Worm (Caenorhabditis elegans) whole organism, L3 larva: ENCODE data around the gene srm-2.

Experiments
- ZK546.5 ChIP-seq: sonication (generic microtip); optimal IDR thresholded peaks from 2 replicates; lab custom pipeline; 2017; ENCODE audit warnings: missing biosample characterization, missing genetic modification characterization
- aly-2 ChIP-seq: fragments of 150-350 bp; optimal IDR thresholded peaks from 2 replicates; lab custom pipeline; 2014; ENCODE audit warnings: missing biosample characterization, missing genetic modification characterization
- ama-1 ChIP-seq: fragments of 150-350 bp; optimal IDR thresholded peaks from 2 replicates; lab custom pipeline; 2018
- ceh-16 ChIP-seq: sonication (generic microtip); optimal IDR thresholded peaks from 2 replicates; lab custom pipeline; 2017; ENCODE audit warnings: missing biosample characterization, missing genetic modification characterization
- ceh-28 ChIP-seq: fragments of 150-350 bp; optimal IDR thresholded peaks from 2 replicates; lab custom pipeline; 2014; ENCODE audit warnings: missing biosample characterization, missing genetic modification reagents, missing genetic modification characterization
- ceh-82 ChIP-seq: fragments of 150-350 bp; optimal IDR thresholded peaks from 2 replicates; lab custom pipeline; 2014; ENCODE audit warnings: missing biosample characterization, missing genetic modification characterization
- ceh-9 ChIP-seq: sonication (generic microtip); optimal IDR thresholded peaks from 2 replicates; lab custom pipeline; 2018; ENCODE audit warnings: missing biosample characterization, missing genetic modification characterization
- egl-27 ChIP-seq: sonication (generic microtip); optimal IDR thresholded peaks from 4 replicates; lab custom pipeline; 2017; ENCODE audit warnings: missing biosample characterization, missing genetic modification reagents, missing genetic modification characterization
- elt-1 ChIP-seq: fragments of 150-350 bp; optimal IDR thresholded peaks from 2 replicates; lab custom pipeline; 2014; ENCODE audit warnings: missing biosample characterization, missing genetic modification characterization
- elt-2 ChIP-seq: sonication (generic microtip); optimal IDR thresholded peaks from 2 replicates; lab custom pipeline; 2016; ENCODE audit warnings: missing genetic modification reagents, mild to moderate bottlenecking, missing genetic modification characterization, missing compliant biosample characterization
- elt-3 ChIP-seq, 3 experiments: fragments of 150-350 bp in 1 of 3; sonication (generic microtip) in 2 of 3; optimal IDR thresholded peaks; 2 replicates in 2 of 3; 4 replicates in 1 of 3; lab custom pipeline; 2014 to 2017; ENCODE audit warnings: missing biosample characterization in 3 of 3, missing genetic modification characterization in 3 of 3
- eor-1 ChIP-seq, 2 experiments: fragments of 150-350 bp; optimal IDR thresholded peaks; 2 replicates each; lab custom pipeline; 2014 to 2018; ENCODE audit warnings: missing biosample characterization in 2 of 2, missing genetic modification characterization in 2 of 2
- fkh-10 ChIP-seq: sonication (generic microtip); optimal IDR thresholded peaks from 2 replicates; lab custom pipeline; 2017; ENCODE audit warnings: missing biosample characterization, missing genetic modification reagents, missing genetic modification characterization
- fkh-2 ChIP-seq: fragments of 150-350 bp; optimal IDR thresholded peaks from 2 replicates; lab custom pipeline; 2014; ENCODE audit warnings: missing biosample characterization, missing genetic modification reagents, missing genetic modification characterization
- fos-1 ChIP-seq: fragments of 150-350 bp; optimal IDR thresholded peaks from 2 replicates; lab custom pipeline; 2014; ENCODE audit warnings: missing biosample characterization, missing genetic modification characterization
- lin-15B ChIP-seq: fragments of 150-350 bp; optimal IDR thresholded peaks from 2 replicates; lab custom pipeline; 2014; ENCODE audit warnings: missing biosample characterization, missing genetic modification characterization
- nfya-1 ChIP-seq: sonication (generic microtip); optimal IDR thresholded peaks from 2 replicates; lab custom pipeline; 2017; ENCODE audit warnings: missing genetic modification characterization, mild to moderate bottlenecking, missing compliant biosample characterization, antibody characterized with exemption, moderate library complexity; ENCODE audit not compliant: insufficient read depth
- nhr-11 ChIP-seq: fragments of 150-350 bp; optimal IDR thresholded peaks from 2 replicates; lab custom pipeline; 2014; ENCODE audit warnings: missing biosample characterization, missing genetic modification characterization
- nhr-12 ChIP-seq: fragments of 150-350 bp; optimal IDR thresholded peaks from 2 replicates; lab custom pipeline; 2014; ENCODE audit warnings: missing biosample characterization, missing genetic modification characterization
- nhr-23 ChIP-seq: fragments of 150-350 bp; optimal IDR thresholded peaks from 2 replicates; lab custom pipeline; 2014; ENCODE audit warnings: missing biosample characterization, missing genetic modification reagents, missing genetic modification characterization
- nhr-237 ChIP-seq: fragments of 150-350 bp; optimal IDR thresholded peaks from 2 replicates; lab custom pipeline; 2014; ENCODE audit warnings: missing biosample characterization, missing genetic modification characterization
- nhr-25 ChIP-seq: sonication (generic microtip); optimal IDR thresholded peaks from 2 replicates; lab custom pipeline; 2017; ENCODE audit warnings: missing biosample characterization, missing genetic modification characterization
- nhr-43 ChIP-seq: sonication (generic microtip); optimal IDR thresholded peaks from 2 replicates; lab custom pipeline; 2016; ENCODE audit warnings: mild to moderate bottlenecking, missing genetic modification characterization, missing compliant biosample characterization; ENCODE audit not compliant: poor library complexity, severe bottlenecking
- nhr-67 ChIP-seq: fragments of 150-350 bp; optimal IDR thresholded peaks from 2 replicates; lab custom pipeline; 2014; ENCODE audit warnings: missing biosample characterization, missing genetic modification characterization
- nhr-77 ChIP-seq: fragments of 150-350 bp; optimal IDR thresholded peaks from 2 replicates; lab custom pipeline; 2014; ENCODE audit warnings: missing biosample characterization, missing genetic modification characterization
- pha-4 ChIP-seq: fragments of 150-350 bp; optimal IDR thresholded peaks from 2 replicates; lab custom pipeline; 2014; ENCODE audit warnings: missing biosample characterization, missing genetic modification reagents, missing genetic modification characterization
- sea-2 ChIP-seq: fragments of 150-350 bp; sonication (generic microtip); optimal IDR thresholded peaks from 4 replicates; lab custom pipeline; 2014; ENCODE audit warnings: missing biosample characterization, missing genetic modification reagents, missing genetic modification characterization
- skn-1 ChIP-seq: fragments of 150-350 bp; optimal IDR thresholded peaks from 2 replicates; lab custom pipeline; 2014; ENCODE audit warnings: missing biosample characterization, missing genetic modification characterization
- snpc-4 ChIP-seq: fragments of 150-350 bp; optimal IDR thresholded peaks from 2 replicates; lab custom pipeline; 2014; ENCODE audit warnings: missing biosample characterization, missing genetic modification characterization
- tbx-2 ChIP-seq: sonication (generic microtip); optimal IDR thresholded peaks from 2 replicates; lab custom pipeline; 2016; ENCODE audit warnings: mild to moderate bottlenecking, missing genetic modification characterization, missing compliant biosample characterization
- unc-39 ChIP-seq: sonication (generic microtip); optimal IDR thresholded peaks from 4 replicates; lab custom pipeline; 2017; ENCODE audit warnings: missing biosample characterization, missing genetic modification characterization
- zag-1 ChIP-seq: fragments of 150-350 bp; optimal IDR thresholded peaks from 2 replicates; lab custom pipeline; 2014; ENCODE audit warnings: missing biosample characterization, missing genetic modification characterization
- ztf-4 ChIP-seq: fragments of 150-350 bp; optimal IDR thresholded peaks from 2 replicates; lab custom pipeline; 2014; ENCODE audit warnings: missing biosample characterization, missing genetic modification characterization

The srm-2 gene

DNA sequence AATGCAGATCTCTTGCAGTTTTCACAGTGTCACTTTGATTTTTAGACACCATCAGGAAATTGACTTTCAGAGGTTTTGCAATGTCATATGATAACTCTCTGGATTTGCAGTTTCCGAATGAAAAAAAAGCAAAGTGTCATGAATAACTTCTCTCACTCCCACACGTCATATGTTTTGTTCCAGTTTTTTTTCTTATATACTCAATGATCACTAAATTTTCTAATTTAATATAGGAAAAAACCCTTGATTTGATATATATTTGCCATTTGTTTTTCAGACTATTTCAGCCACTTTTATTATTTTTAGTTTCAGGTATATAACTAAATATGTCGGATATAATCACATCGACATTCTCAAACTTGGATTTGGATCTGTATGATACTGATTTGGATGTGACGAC is 29.0 kb downstream of the srm-2 start, which contains the start of gene C09B9.1:
Gene C09B9.1 (plus strand): TSS at position 301 of the 400 bp plus-strand sequence.
- TF ChIP-seq unc-39 (tag; lab: Kevin White, UChicago): no peak
- TF ChIP-seq tbx-2 (tag; lab: Kevin White, UChicago): no peak
- no peak for TF ChIP-seq elt-2 (tag; lab: Kevin White, UChicago)
- no peak for TF ChIP-seq nfya-1 (tag; lab: Kevin White, UChicago)
- TF ChIP-seq elt-3 (tag; optimal IDR thresholded peaks at IDR 0.05; lab: Kevin White, UChicago): no peak
- TF ChIP-seq ZK546.5 (tag; lab: Kevin White, UChicago): no peak
- no peak for TF ChIP-seq eor-1 (tag; optimal IDR thresholded peaks at IDR 0.05; lab: Kevin White, UChicago)
- no peak for TF ChIP-seq pha-4 (tag; lab: Kevin White, UChicago)
- TF ChIP-seq nhr-67: no peak
- TF ChIP-seq sea-2 (GFP tag; lab: Kevin White, UChicago): no peak
- no peak for TF ChIP-seq nhr-237 (tag; lab: Kevin White, UChicago)
- TF ChIP-seq nhr-25 (tag; lab: Kevin White, UChicago): no peak
- TF ChIP-seq snpc-4 (tag; lab: Kevin White, UChicago): no peak
- no peak for TF ChIP-seq ama-1 (lab: Kevin White, UChicago)
- TF ChIP-seq, all 47 proteins: peak for 0

DNA sequence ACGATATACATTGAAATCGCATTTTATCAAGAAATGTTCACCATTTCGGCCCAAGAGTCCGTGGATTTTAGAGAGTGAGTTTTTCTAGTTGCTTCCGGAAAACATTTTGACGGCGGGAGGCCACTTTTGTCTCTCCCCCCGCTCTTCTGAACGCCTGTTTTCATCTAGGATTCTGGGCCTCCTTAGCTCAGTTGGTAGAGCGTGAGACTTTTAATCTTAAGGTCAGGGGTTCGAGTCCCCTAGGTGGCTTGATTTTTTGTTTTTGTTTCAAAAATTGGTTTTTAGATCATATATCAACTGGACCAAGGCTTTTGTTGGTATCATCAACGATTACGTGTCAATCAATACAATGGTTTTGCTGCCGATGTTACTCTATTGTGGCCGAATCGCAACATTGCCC is 30.3 kb downstream of the srm-2 start:
- no peak for TF ChIP-seq nhr-25 (tag; lab: Kevin White, UChicago)
- peak; percentile 35 for TF ChIP-seq snpc-4 (tag; lab: Kevin White, UChicago)
- no peak for TF ChIP-seq nhr-23 (tag; lab: Kevin White, UChicago)

DNA sequence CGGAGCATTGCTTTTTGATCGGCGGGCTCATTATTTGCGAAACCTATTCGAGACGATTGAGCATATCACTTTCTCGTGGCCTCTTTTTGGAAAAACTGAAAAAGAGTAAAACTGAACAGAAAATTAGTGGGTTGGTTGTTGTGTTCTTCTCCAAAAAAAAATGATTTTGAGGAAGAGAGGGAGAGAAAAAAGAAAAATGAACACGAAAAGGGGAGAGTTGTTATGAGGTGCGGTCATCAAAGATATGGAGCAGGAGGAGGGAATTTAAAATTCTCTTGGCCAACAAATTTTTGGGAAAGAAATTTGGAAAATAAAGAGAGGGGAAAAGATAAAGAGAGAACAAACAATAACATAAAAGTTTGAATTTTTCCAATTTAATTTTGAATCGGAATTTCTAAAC is 36.9 kb downstream of the srm-2 start, which contains the start of gene hot-9:
Gene hot-9 (minus strand): TSS at position 101 of the 400 bp plus-strand sequence.
- TF ChIP-seq ZK546.5 (tag; lab: Kevin White, UChicago) (no peak), egl-27 (no peak), ztf-4 (no peak), elt-1 (tag; lab: Kevin White, UChicago) (no peak), nhr-43 (tag; lab: Kevin White, UChicago) (no peak), sea-2 (GFP tag; lab: Kevin White, UChicago) (no peak), zag-1 (tag; lab: Kevin White, UChicago) (no peak), fkh-10 (GFP tag; lab: Kevin White, UChicago) (no peak), nhr-12 (tag; lab: Kevin White, UChicago) (no peak), ceh-9 (no peak), elt-2 (tag; lab: Kevin White, UChicago) (no peak), ceh-16 (no peak), ceh-82 (tag; lab: Kevin White, UChicago) (no peak), lin-15B (tag; lab: Kevin White, UChicago) (no peak), fos-1 (tag; lab: Kevin White, UChicago) (no peak), skn-1 (tag; lab: Kevin White, UChicago) (no peak), elt-3 (tag; optimal IDR thresholded peaks at IDR 0.05; lab: Kevin White, UChicago) (no peak)
- TF ChIP-seq, all 47 proteins: peak for 0

DNA sequence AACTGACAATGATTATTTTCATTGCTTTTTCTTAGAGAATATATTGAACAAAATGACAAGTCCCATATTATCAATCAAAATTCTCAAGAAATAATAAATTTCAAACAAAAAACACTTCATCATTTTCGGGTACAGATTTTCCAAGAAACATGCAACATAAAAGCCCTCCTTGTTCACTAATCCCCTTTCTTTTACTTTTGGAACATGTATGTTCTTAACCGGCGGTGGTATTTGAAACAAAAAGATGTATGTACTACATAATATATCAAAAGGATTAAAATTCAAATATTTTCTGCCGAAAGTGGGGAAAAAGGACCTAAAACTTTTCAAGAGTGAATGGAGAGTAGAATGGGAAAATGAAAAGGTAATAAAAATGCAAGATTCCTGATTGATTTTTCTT is 45.8 kb downstream of the srm-2 start:
- TF ChIP-seq snpc-4 (tag; lab: Kevin White, UChicago) (no peak), unc-39 (tag; lab: Kevin White, UChicago) (no peak), fkh-2 (tag; lab: Kevin White, UChicago) (no peak), aly-2 (tag; lab: Kevin White, UChicago) (no peak), ceh-9 (no peak), skn-1 (tag; lab: Kevin White, UChicago) (no peak)

DNA sequence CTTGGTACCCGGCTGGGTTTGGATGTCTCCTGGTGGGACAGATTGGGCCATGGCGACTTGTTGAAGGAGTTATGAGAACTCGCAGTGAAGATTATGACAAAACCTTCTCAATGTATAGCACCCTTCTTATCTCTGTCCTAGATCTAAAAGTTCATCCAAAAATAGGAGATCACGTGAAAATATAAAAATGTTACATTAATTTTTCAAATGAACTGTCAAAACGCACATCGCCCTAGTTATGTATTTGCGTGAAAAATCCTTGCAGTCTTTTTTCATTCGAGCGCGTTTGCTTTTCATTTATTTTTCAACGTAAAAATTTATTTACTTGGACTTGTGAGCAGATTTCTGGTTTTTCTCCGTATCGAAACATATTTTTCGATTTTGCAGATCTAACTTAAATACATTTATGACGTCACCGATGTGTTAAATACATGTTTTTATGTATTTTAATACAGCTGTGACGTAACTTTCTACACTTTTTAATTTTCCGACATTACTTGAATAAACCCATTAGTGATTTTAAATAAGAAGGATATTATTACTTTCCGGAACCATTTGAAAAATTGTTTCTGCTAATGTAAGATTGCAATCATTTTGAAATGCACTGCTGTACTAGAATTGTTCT is 47.6 kb downstream of the srm-2 start, which contains the start of gene msp-55:
Gene msp-55 (minus strand): TSS at position 51 of the 625 bp plus-strand sequence.
- TF ChIP-seq aly-2 (tag; lab: Kevin White, UChicago) (no peak), ceh-28 (tag; lab: Kevin White, UChicago) (no peak), nhr-77 (no peak), pha-4 (tag; lab: Kevin White, UChicago) (no peak), ztf-4 (no peak), elt-1 (tag; lab: Kevin White, UChicago) (no peak), elt-3 (tag; optimal IDR thresholded peaks at IDR 0.05; lab: Kevin White, UChicago) (no peak), elt-2 (tag; lab: Kevin White, UChicago) (no peak), nhr-11 (tag; lab: Kevin White, UChicago) (no peak), nhr-12 (tag; lab: Kevin White, UChicago) (no peak)
